Fruit fly (Drosophila melanogaster) whole organism, embryonic: ENCODE data around the gene hiro.

Experiments
- Adf1 ChIP-seq: fragments of 200-800 bp; sonication (Bioruptor generic); IDR thresholded peaks from 2 replicates; pipeline ENCODE4 v1.3.6; 2022; ENCODE audit warnings: missing biosample characterization, missing genetic modification characterization
- Aef1 ChIP-seq: fragments of 200-800 bp; sonication (Bioruptor generic); IDR thresholded peaks from 3 replicates; pipeline ENCODE4 v1.3.6; 2022; ENCODE audit warnings: missing biosample characterization, missing genetic modification characterization
- Atf-2 ChIP-seq: fragments of 200-800 bp; sonication (Bioruptor generic); optimal IDR thresholded peaks from 2 replicates; lab custom pipeline; 2016; ENCODE audit warnings: missing biosample characterization, missing genetic modification characterization
- CG1024 ChIP-seq: fragments of 200-800 bp; sonication (Bioruptor generic); IDR thresholded peaks from 2 replicates; pipeline ENCODE4 v1.3.6; 2022; ENCODE audit warnings: missing biosample characterization, missing genetic modification characterization
- CG11504 ChIP-seq: fragments of 200-800 bp; sonication (Bioruptor generic); optimal IDR thresholded peaks from 3 replicates; lab custom pipeline; 2019; ENCODE audit warnings: missing biosample characterization, mild to moderate bottlenecking, missing genetic modification characterization, moderate library complexity
- CG11695 ChIP-seq: fragments of 200-800 bp; sonication (Bioruptor generic); IDR thresholded peaks from 3 replicates; pipeline ENCODE4 v1.3.6; 2022; ENCODE audit warnings: missing biosample characterization, missing genetic modification characterization
- CG12104 ChIP-seq: fragments of 200-800 bp; sonication (Bioruptor generic); optimal IDR thresholded peaks from 3 replicates; lab custom pipeline; 2016; ENCODE audit warnings: missing biosample characterization, missing genetic modification characterization
- CG13894 ChIP-seq: fragments of 200-800 bp; sonication (Bioruptor generic); optimal IDR thresholded peaks from 3 replicates; lab custom pipeline; 2018; ENCODE audit warnings: missing biosample characterization, mild to moderate bottlenecking, missing genetic modification characterization, moderate library complexity
- CG14710 ChIP-seq: fragments of 200-800 bp; sonication (Bioruptor generic); optimal IDR thresholded peaks from 3 replicates; lab custom pipeline; 2019; ENCODE audit warnings: missing biosample characterization, mild to moderate bottlenecking, missing genetic modification characterization, moderate library complexity
- CG17328 ChIP-seq: fragments of 200-800 bp; sonication (Bioruptor generic); IDR thresholded peaks from 2 replicates; pipeline ENCODE4 v1.3.6; 2022; ENCODE audit warnings: missing biosample characterization, missing genetic modification characterization
- CG18011 ChIP-seq: fragments of 200-800 bp; sonication (Bioruptor generic); optimal IDR thresholded peaks from 2 replicates; lab custom pipeline; 2017; ENCODE audit warnings: missing biosample characterization, missing genetic modification characterization, mild to moderate bottlenecking, moderate library complexity, missing genotype
- CG2678 ChIP-seq: fragments of 200-800 bp; sonication (Bioruptor generic); optimal IDR thresholded peaks from 3 replicates; lab custom pipeline; 2019; ENCODE audit warnings: missing biosample characterization, mild to moderate bottlenecking, missing genetic modification characterization, moderate library complexity
- CG32767 ChIP-seq: fragments of 200-800 bp; sonication (Bioruptor generic); IDR thresholded peaks from 2 replicates; pipeline ENCODE4 v1.3.6; 2022; ENCODE audit warnings: missing biosample characterization, missing genetic modification characterization
- CG4730 ChIP-seq: fragments of 200-800 bp; sonication (Bioruptor generic); IDR thresholded peaks from 2 replicates; pipeline ENCODE4 v1.3.6; 2022; ENCODE audit warnings: missing biosample characterization, missing genetic modification characterization
- CG6175 ChIP-seq: fragments of 200-800 bp; sonication (Bioruptor generic); IDR thresholded peaks from 3 replicates; pipeline ENCODE4 v1.3.6; 2022; ENCODE audit warnings: missing biosample characterization, missing genetic modification characterization
- CG8359 ChIP-seq: fragments of 200-800 bp; sonication (Bioruptor generic); optimal IDR thresholded peaks from 2 replicates; lab custom pipeline; 2017; ENCODE audit warnings: missing biosample characterization, mild to moderate bottlenecking, missing genetic modification characterization, borderline replicate concordance
- CG8944 ChIP-seq: fragments of 200-800 bp; sonication (Bioruptor generic); optimal IDR thresholded peaks from 3 replicates; lab custom pipeline; 2016; ENCODE audit warnings: missing biosample characterization, missing genetic modification characterization
- CG9876 ChIP-seq: fragments of 200-800 bp; sonication (Bioruptor generic); optimal IDR thresholded peaks from 2 replicates; lab custom pipeline; 2016; ENCODE audit warnings: missing biosample characterization, missing genetic modification characterization
- Dp ChIP-seq: fragments of 200-800 bp; sonication (Bioruptor generic); optimal IDR thresholded peaks from 2 replicates; lab custom pipeline; 2018; ENCODE audit warnings: missing biosample characterization, mild to moderate bottlenecking, missing genetic modification characterization, moderate library complexity
- Ets65A ChIP-seq: fragments of 200-800 bp; sonication (Bioruptor generic); peaks from one replicate; lab custom pipeline; 2016; ENCODE audit warnings: missing biosample characterization, missing genetic modification characterization
- Ets97D ChIP-seq: fragments of 200-800 bp; sonication (Bioruptor generic); optimal IDR thresholded peaks from 3 replicates; lab custom pipeline; 2016; ENCODE audit warnings: missing biosample characterization, missing genetic modification characterization
- Ptx1 ChIP-seq: fragments of 200-800 bp; sonication (Bioruptor generic); IDR thresholded peaks from 2 replicates; pipeline ENCODE4 v1.3.6; 2022; ENCODE audit warnings: missing biosample characterization, missing genetic modification characterization
- Sin3A ChIP-seq: fragments of >200 bp; optimal IDR thresholded peaks from 2 replicates; lab custom pipeline; 2018
- Sox102F ChIP-seq: fragments of 200-800 bp; sonication (Bioruptor generic); optimal IDR thresholded peaks from 2 replicates; lab custom pipeline; 2018; ENCODE audit warnings: missing biosample characterization, mild to moderate bottlenecking, missing genetic modification characterization, moderate library complexity
- Taf1 ChIP-seq: fragments of 200-800 bp; sonication (Bioruptor generic); IDR thresholded peaks from 2 replicates; pipeline ENCODE4 v1.3.6; 2022; ENCODE audit warnings: missing biosample characterization, missing genetic modification characterization
- Xrp1 ChIP-seq: fragments of 200-800 bp; sonication (Bioruptor generic); IDR thresholded peaks from 2 replicates; pipeline ENCODE4 v1.3.6; 2022; ENCODE audit warnings: missing biosample characterization, missing genetic modification characterization
- br ChIP-seq: fragments of >200 bp; optimal IDR thresholded peaks from 2 replicates; lab custom pipeline; 2017
- cas ChIP-seq: fragments of 200-800 bp; sonication (Bioruptor generic); IDR thresholded peaks from 2 replicates; pipeline ENCODE4 v1.3.6; 2022; ENCODE audit warnings: missing biosample characterization, missing genetic modification characterization
- dmrt99B ChIP-seq: fragments of 200-800 bp; sonication (Bioruptor generic); optimal IDR thresholded peaks from 2 replicates; lab custom pipeline; 2018; ENCODE audit warnings: missing biosample characterization, mild to moderate bottlenecking, missing genetic modification characterization, moderate library complexity
- en ChIP-seq: fragments of 200-800 bp; sonication (Bioruptor generic); optimal IDR thresholded peaks from 2 replicates; lab custom pipeline; 2016; ENCODE audit warnings: missing biosample characterization, missing genetic modification characterization
- fd96Cb ChIP-seq: fragments of 200-800 bp; sonication (Bioruptor generic); optimal IDR thresholded peaks from 2 replicates; lab custom pipeline; 2018; ENCODE audit warnings: missing biosample characterization, mild to moderate bottlenecking, missing genetic modification characterization, moderate library complexity
- gro ChIP-seq: fragments of 200-800 bp; sonication (Bioruptor generic); optimal IDR thresholded peaks from 2 replicates; lab custom pipeline; 2016; ENCODE audit warnings: missing biosample characterization, missing genetic modification characterization
- hkb ChIP-seq, 2 experiments: fragments of 200-800 bp in 1 of 2; fragments of >200 bp in 1 of 2; sonication (Bioruptor generic) in 1 of 2; IDR thresholded peaks in 1 of 2; optimal IDR thresholded peaks in 1 of 2; 2 replicates each; pipeline versions ENCODE4 v1.3.6 to Lab custom; 2017 to 2022; ENCODE audit warnings: missing biosample characterization in 1 of 2, missing genetic modification characterization in 1 of 2
- ind ChIP-seq: fragments of 200-800 bp; sonication (Bioruptor generic); optimal IDR thresholded peaks from 3 replicates; lab custom pipeline; 2016; ENCODE audit warnings: missing biosample characterization, missing genetic modification characterization
- jumu ChIP-seq: fragments of 200-800 bp; sonication (Bioruptor generic); optimal IDR thresholded peaks from 3 replicates; lab custom pipeline; 2016; ENCODE audit warnings: missing biosample characterization, missing genetic modification characterization
- kah ChIP-seq: fragments of 200-800 bp; sonication (Bioruptor generic); optimal IDR thresholded peaks from 2 replicates; lab custom pipeline; 2018; ENCODE audit warnings: missing biosample characterization, mild to moderate bottlenecking, missing genetic modification characterization
- ken ChIP-seq: fragments of 200-800 bp; sonication (Bioruptor generic); IDR thresholded peaks from 3 replicates; pipeline ENCODE4 v1.3.6; 2022; ENCODE audit warnings: missing biosample characterization, missing genetic modification characterization
- lmd ChIP-seq: fragments of 200-800 bp; sonication (Bioruptor generic); IDR thresholded peaks from 2 replicates; pipeline ENCODE4 v1.3.6; 2022; ENCODE audit warnings: missing biosample characterization, missing genetic modification characterization
- nerfin-1 ChIP-seq: fragments of 200-800 bp; sonication (Bioruptor generic); optimal IDR thresholded peaks from 3 replicates; lab custom pipeline; 2019; ENCODE audit warnings: missing biosample characterization, mild to moderate bottlenecking, missing genetic modification characterization, moderate library complexity
- pan ChIP-seq, 4 experiments: fragments of >200 bp in 3 of 4; fragments of 200-800 bp in 1 of 4; sonication (Bioruptor generic) in 1 of 4; optimal IDR thresholded peaks in 3 of 4; IDR thresholded peaks in 1 of 4; 2 replicates each; pipeline versions ENCODE4 v1.3.6 to Lab custom; 2017 to 2022; ENCODE audit warnings: missing biosample characterization in 2 of 4, missing genetic modification characterization in 2 of 4, mixed read lengths in 1 of 4
- pb ChIP-seq: fragments of 200-800 bp; sonication (Bioruptor generic); optimal IDR thresholded peaks from 3 replicates; lab custom pipeline; 2016; ENCODE audit warnings: missing biosample characterization, missing genetic modification characterization
- phol ChIP-seq: fragments of 200-800 bp; sonication (Bioruptor generic); optimal IDR thresholded peaks from 3 replicates; lab custom pipeline; 2018; ENCODE audit warnings: missing biosample characterization, mild to moderate bottlenecking, missing genetic modification characterization, moderate library complexity
- pita ChIP-seq: fragments of 200-800 bp; sonication (Bioruptor generic); optimal IDR thresholded peaks from 2 replicates; lab custom pipeline; 2017; ENCODE audit warnings: missing biosample characterization, mild to moderate bottlenecking, missing genetic modification characterization
- psq ChIP-seq: fragments of 200-800 bp; sonication (Bioruptor generic); optimal IDR thresholded peaks from 2 replicates; lab custom pipeline; 2017; ENCODE audit warnings: missing biosample characterization, missing genetic modification characterization
- ranshi ChIP-seq: fragments of 200-800 bp; sonication (Bioruptor generic); IDR thresholded peaks from 2 replicates; pipeline ENCODE4 v1.3.6; 2022; ENCODE audit warnings: missing biosample characterization, missing genetic modification characterization
- run ChIP-seq: fragments of 200-800 bp; sonication (Bioruptor generic); optimal IDR thresholded peaks from 3 replicates; lab custom pipeline; 2018; ENCODE audit warnings: missing biosample characterization, mild to moderate bottlenecking, missing genetic modification characterization
- sisA ChIP-seq: fragments of 200-800 bp; sonication (Bioruptor generic); IDR thresholded peaks from 2 replicates; pipeline ENCODE4 v1.3.6; 2022; ENCODE audit warnings: missing biosample characterization, missing genetic modification characterization
- ssp ChIP-seq: fragments of 200-800 bp; sonication (Bioruptor generic); IDR thresholded peaks from 2 replicates; pipeline ENCODE4 v1.3.6; 2022; ENCODE audit warnings: missing biosample characterization, missing genetic modification characterization
- tin ChIP-seq: fragments of 200-800 bp; sonication (Bioruptor generic); optimal IDR thresholded peaks from 3 replicates; lab custom pipeline; 2016; ENCODE audit warnings: missing biosample characterization, missing genetic modification characterization
- toy ChIP-seq: fragments of 200-800 bp; sonication (Bioruptor generic); IDR thresholded peaks from 2 replicates; pipeline ENCODE4 v1.3.6; 2022; ENCODE audit warnings: missing biosample characterization, missing genetic modification characterization
- z ChIP-seq: fragments of 200-800 bp; sonication (Bioruptor generic); IDR thresholded peaks from 3 replicates; pipeline ENCODE4 v1.3.6; 2022; ENCODE audit warnings: missing biosample characterization, missing genetic modification characterization
- zen ChIP-seq: fragments of 200-800 bp; sonication (Bioruptor generic); optimal IDR thresholded peaks from 3 replicates; lab custom pipeline; 2018; ENCODE audit warnings: missing biosample characterization, mild to moderate bottlenecking, missing genetic modification characterization, moderate library complexity

hiro gene

DNA sequence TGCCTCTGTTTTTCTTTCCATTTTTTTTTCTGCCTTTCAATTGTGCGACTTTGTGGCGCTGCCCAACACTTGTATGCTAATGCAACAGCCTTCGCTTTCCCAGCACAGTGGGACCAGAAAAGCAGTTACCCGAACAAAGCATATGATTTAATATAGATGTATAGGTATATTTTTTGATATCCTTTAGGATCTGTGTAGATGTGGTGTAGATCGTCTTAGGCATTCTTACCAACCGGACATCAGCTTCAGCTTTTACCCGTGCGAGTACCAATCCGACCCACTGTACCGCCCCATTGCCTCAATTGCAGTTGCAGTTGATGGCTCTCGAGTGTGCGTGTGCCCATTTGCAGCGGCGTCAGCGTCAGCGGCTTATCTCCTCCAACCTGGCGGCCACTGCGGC is 51.3 kb downstream of the hiro start (continued):
- TF ChIP-seq CG12104: no peak
- peak; percentile 85 for TF ChIP-seq Sox102F (GFP tag; lab: Kevin White, UChicago)
- TF ChIP-seq dmrt99B (tag; lab: Kevin White, UChicago): peak; percentile 73
- peak; percentile 74 for TF ChIP-seq fd96Cb (tag; lab: Kevin White, UChicago)
- TF ChIP-seq CG8359 (GFP tag; lab: Kevin White, UChicago): peak; percentile 32
- peak; percentile 36 for TF ChIP-seq nerfin-1
- TF ChIP-seq Sin3A (lab: Kevin White, UChicago): no peak
- TF ChIP-seq ind: peak; percentile 69
- no peak for TF ChIP-seq gro (GFP tag; lab: Kevin White, UChicago)
- TF ChIP-seq kah (GFP tag; lab: Kevin White, UChicago): no peak
- TF ChIP-seq Xrp1: peak; percentile 88
- TF ChIP-seq ssp (GFP tag; lab: Robert Waterston, UW): peak; percentile 50; the same call in 1 of the 2 replicates
- TF ChIP-seq CG6175 (GFP tag; lab: Robert Waterston, UW): no peak
- peak; percentile 67; the same call in 2 of the 3 replicates for TF ChIP-seq ken (GFP tag; lab: Robert Waterston, UW)
- no peak for TF ChIP-seq Ets97D (GFP tag; lab: Kevin White, UChicago)
- TF ChIP-seq zen (tag; lab: Kevin White, UChicago): peak; percentile 49
- TF ChIP-seq Dp (GFP tag; lab: Kevin White, UChicago): no peak
- TF ChIP-seq CG9876 (GFP tag; lab: Kevin White, UChicago): no peak
- TF ChIP-seq run: peak; percentile 9
- no peak for TF ChIP-seq br (lab: Kevin White, UChicago)
- TF ChIP-seq CG8944 (GFP tag; lab: Kevin White, UChicago): peak; percentile 15
- no peak for TF ChIP-seq CG13894 (tag; lab: Kevin White, UChicago)
- peak; percentile 3 for TF ChIP-seq Ets65A (GFP tag; lab: Kevin White, UChicago)
- TF ChIP-seq ranshi: peak; percentile 67
- no peak for TF ChIP-seq Adf1 (GFP tag; lab: Robert Waterston, UW)
- TF ChIP-seq CG2678 (tag; lab: Kevin White, UChicago): peak; percentile 59
- peak; percentile 82 for TF ChIP-seq CG17328 (GFP tag; lab: Robert Waterston, UW)
- no peak for TF ChIP-seq Aef1
- TF ChIP-seq hkb (optimal IDR thresholded peaks at IDR 0.05; lab: Kevin White, UChicago): no peak
- TF ChIP-seq hkb (GFP tag; IDR thresholded peaks at IDR 0.05; lab: Robert Waterston, UW): peak; percentile 68
- peak; percentile 29 for TF ChIP-seq Atf-2 (GFP tag; lab: Kevin White, UChicago)
- TF ChIP-seq tin (GFP tag; lab: Kevin White, UChicago): peak; percentile 65
- TF ChIP-seq pan (optimal IDR thresholded peaks at IDR 0.05; lab: Kevin White, UChicago): no peak
- peak in 1 of 2 experiments; percentile 67 for TF ChIP-seq pan (GFP tag; optimal IDR thresholded peaks at IDR 0.05 in 1 of 2, IDR thresholded peaks at IDR 0.05 in 1 of 2)
- peak; percentile 46; the same call in 1 of the 2 replicates for TF ChIP-seq CG1024 (GFP tag; lab: Robert Waterston, UW)
- no peak for TF ChIP-seq pita (GFP tag; lab: Kevin White, UChicago)
- TF ChIP-seq toy (GFP tag; lab: Robert Waterston, UW): no peak
- TF ChIP-seq CG18011 (GFP tag; lab: Kevin White, UChicago): no peak
- no peak for TF ChIP-seq cas
- TF ChIP-seq Ptx1 (GFP tag; lab: Robert Waterston, UW): peak; percentile 64
- peak; percentile 72 for TF ChIP-seq sisA (GFP tag; lab: Robert Waterston, UW)
- peak; percentile 75 for TF ChIP-seq CG11504 (tag; lab: Kevin White, UChicago)
- TF ChIP-seq CG11695 (GFP tag; lab: Robert Waterston, UW): 0 out of 3 replicates have a peak, but pooled peaks have one; percentile 25
- TF ChIP-seq CG32767 (GFP tag; lab: Robert Waterston, UW): peak; percentile 50; the same call in 1 of the 2 replicates
- no peak for TF ChIP-seq en (GFP tag; lab: Kevin White, UChicago)
- TF ChIP-seq CG14710 (tag; lab: Kevin White, UChicago): peak; percentile 60
- TF ChIP-seq pb (GFP tag; lab: Kevin White, UChicago): no peak
- no peak for TF ChIP-seq psq (GFP tag; lab: Kevin White, UChicago)
- peak; percentile 31 for TF ChIP-seq jumu (GFP tag; lab: Kevin White, UChicago)
- TF ChIP-seq phol: peak; percentile 79
- no peak for TF ChIP-seq z (GFP tag; lab: Robert Waterston, UW)
- TF ChIP-seq Taf1 (GFP tag; lab: Robert Waterston, UW): 0 out of 2 replicates have a peak, but pooled peaks have one; percentile 9
- peak; percentile 77 for TF ChIP-seq lmd
- peak; percentile 42 for TF ChIP-seq CG4730 (GFP tag; lab: Robert Waterston, UW)
